Fruit fly (Drosophila melanogaster) whole organism, embryonic: Measurements from ENCODE around the gene CAH9.

Source experiments
- Aef1 ChIP-seq: fragments of 200-800 bp; sonication (Bioruptor generic); IDR thresholded peaks from 3 replicates; pipeline ENCODE4 v1.3.6; 2022; ENCODE audit warnings: missing biosample characterization, missing genetic modification characterization
- Antp ChIP-seq: fragments of 200-800 bp; sonication (Bioruptor generic); optimal IDR thresholded peaks from 3 replicates; lab custom pipeline; 2016; ENCODE audit warnings: missing biosample characterization, missing genetic modification characterization
- BEAF-32 ChIP-seq: fragments of 200-800 bp; sonication (Bioruptor generic); optimal IDR thresholded peaks from 3 replicates; lab custom pipeline; 2017; ENCODE audit warnings: missing biosample characterization, missing genetic modification characterization, mild to moderate bottlenecking, moderate library complexity, missing genetic modification reagents
- CG11695 ChIP-seq: fragments of 200-800 bp; sonication (Bioruptor generic); IDR thresholded peaks from 3 replicates; pipeline ENCODE4 v1.3.6; 2022; ENCODE audit warnings: missing biosample characterization, missing genetic modification characterization
- CG13123 ChIP-seq: fragments of 200-800 bp; sonication (Bioruptor generic); optimal IDR thresholded peaks from 2 replicates; lab custom pipeline; 2016; ENCODE audit warnings: missing biosample characterization, missing genetic modification characterization
- CG16813 ChIP-seq: fragments of 200-800 bp; sonication (Bioruptor generic); IDR thresholded peaks from 3 replicates; pipeline ENCODE4 v1.3.6; 2022; ENCODE audit warnings: missing biosample characterization, missing genetic modification characterization; ENCODE audit not compliant: partially characterized antibody
- CG17802 ChIP-seq: fragments of 200-800 bp; sonication (Bioruptor generic); optimal IDR thresholded peaks from 2 replicates; lab custom pipeline; 2018; ENCODE audit warnings: missing biosample characterization, mild to moderate bottlenecking, missing genetic modification characterization, moderate library complexity
- CG30431 ChIP-seq: fragments of 200-800 bp; sonication (Bioruptor generic); optimal IDR thresholded peaks from 2 replicates; lab custom pipeline; 2017; ENCODE audit warnings: missing biosample characterization, missing genetic modification characterization
- CG3065 ChIP-seq: fragments of 200-800 bp; sonication (Bioruptor generic); optimal IDR thresholded peaks from 2 replicates; lab custom pipeline; 2016; ENCODE audit warnings: missing biosample characterization, missing genetic modification characterization
- CG31224 ChIP-seq: fragments of 200-800 bp; sonication (Bioruptor generic); IDR thresholded peaks from 2 replicates; pipeline ENCODE4 v1.3.6; 2022; ENCODE audit warnings: missing biosample characterization, missing genetic modification characterization
- CG34376 ChIP-seq: fragments of 200-800 bp; sonication (Bioruptor generic); optimal IDR thresholded peaks from 2 replicates; lab custom pipeline; 2018; ENCODE audit warnings: missing biosample characterization, mild to moderate bottlenecking, missing genetic modification characterization
- CG4328 ChIP-seq: fragments of 200-800 bp; sonication (Bioruptor generic); optimal IDR thresholded peaks from 3 replicates; lab custom pipeline; 2017; ENCODE audit warnings: missing biosample characterization, missing genetic modification reagents, missing genetic modification characterization
- CG6791 ChIP-seq: fragments of 200-800 bp; sonication (Bioruptor generic); IDR thresholded peaks from 3 replicates; pipeline ENCODE4 v1.3.6; 2022; ENCODE audit warnings: missing biosample characterization, missing genetic modification characterization; ENCODE audit not compliant: partially characterized antibody
- Camta ChIP-seq: fragments of 200-800 bp; sonication (Bioruptor generic); optimal IDR thresholded peaks from 2 replicates; lab custom pipeline; 2016; ENCODE audit warnings: missing biosample characterization, missing genetic modification characterization
- Dek ChIP-seq: fragments of 200-800 bp; sonication (Bioruptor generic); optimal IDR thresholded peaks from 3 replicates; lab custom pipeline; 2019; ENCODE audit warnings: missing biosample characterization, mild to moderate bottlenecking, missing genetic modification characterization, moderate library complexity
- Fer2 ChIP-seq: fragments of 200-800 bp; sonication (Bioruptor generic); optimal IDR thresholded peaks from 2 replicates; lab custom pipeline; 2018; ENCODE audit warnings: missing biosample characterization, mild to moderate bottlenecking, missing genetic modification characterization, moderate library complexity
- GATAe ChIP-seq: fragments of 200-800 bp; sonication (Bioruptor generic); conservative IDR thresholded peaks from 2 replicates; pipeline ENCODE4 v1.3.6; 2022; ENCODE audit warnings: missing biosample characterization, missing genetic modification characterization
- H15 ChIP-seq: fragments of 200-800 bp; sonication (Bioruptor generic); IDR thresholded peaks from 3 replicates; pipeline ENCODE4 v1.3.6; 2022; ENCODE audit warnings: missing biosample characterization, missing genetic modification characterization
- HmgD ChIP-seq: fragments of 200-800 bp; sonication (Bioruptor generic); optimal IDR thresholded peaks from 3 replicates; lab custom pipeline; 2016; ENCODE audit warnings: missing biosample characterization, missing genetic modification characterization
- Hr39 ChIP-seq: fragments of >200 bp; optimal IDR thresholded peaks from 2 replicates; lab custom pipeline; 2017
- NC2α ChIP-seq: fragments of 200-800 bp; sonication (Bioruptor generic); optimal IDR thresholded peaks from 2 replicates; lab custom pipeline; 2016; ENCODE audit warnings: missing biosample characterization, missing genetic modification characterization
- NfI ChIP-seq: fragments of 200-800 bp; sonication (Bioruptor generic); optimal IDR thresholded peaks from 3 replicates; lab custom pipeline; 2018; ENCODE audit warnings: missing biosample characterization, mild to moderate bottlenecking, missing genetic modification characterization, moderate library complexity
- Pdp1 ChIP-seq, 2 experiments: fragments of 200-800 bp; sonication (Bioruptor generic); optimal IDR thresholded peaks; 3 replicates each; lab custom pipeline; 2016; ENCODE audit warnings: missing biosample characterization in 2 of 2, missing genetic modification characterization in 2 of 2, mild to moderate bottlenecking in 1 of 2, moderate library complexity in 1 of 2
- Side ChIP-seq: fragments of 200-800 bp; sonication (Bioruptor generic); optimal IDR thresholded peaks from 2 replicates; lab custom pipeline; 2016; ENCODE audit warnings: missing biosample characterization, missing genetic modification characterization
- Trl ChIP-seq, 3 experiments: fragments of >200 bp in 2 of 3; fragments of 200-800 bp in 1 of 3; sonication (Bioruptor generic) in 1 of 3; optimal IDR thresholded peaks; 2 replicates in 1 of 3; 3 replicates in 2 of 3; lab custom pipeline; 2016 to 2017; ENCODE audit warnings: missing biosample characterization in 1 of 3, missing genetic modification characterization in 1 of 3
- al ChIP-seq: fragments of 200-800 bp; sonication (Bioruptor generic); IDR thresholded peaks from 2 replicates; pipeline ENCODE4 v1.3.6; 2022; ENCODE audit warnings: missing biosample characterization, missing genetic modification characterization
- az2 ChIP-seq: fragments of 200-800 bp; sonication (Bioruptor generic); optimal IDR thresholded peaks from 3 replicates; lab custom pipeline; 2016; ENCODE audit warnings: missing biosample characterization, missing genetic modification characterization
- chinmo ChIP-seq: fragments of 200-800 bp; sonication (Bioruptor generic); IDR thresholded peaks from 4 replicates; pipeline ENCODE4 v1.3.6; 2022; ENCODE audit warnings: missing biosample characterization, missing genetic modification characterization; ENCODE audit not compliant: partially characterized antibody
- crc ChIP-seq: fragments of 200-800 bp; sonication (Bioruptor generic); optimal IDR thresholded peaks from 2 replicates; lab custom pipeline; 2016; ENCODE audit warnings: missing biosample characterization, missing genetic modification characterization
- disco-r ChIP-seq: fragments of 200-800 bp; sonication (Bioruptor generic); optimal IDR thresholded peaks from 2 replicates; lab custom pipeline; 2016; ENCODE audit warnings: missing biosample characterization, missing genetic modification characterization
- emc ChIP-seq: fragments of 200-800 bp; sonication (Bioruptor generic); optimal IDR thresholded peaks from 2 replicates; lab custom pipeline; 2016; ENCODE audit warnings: missing biosample characterization, missing genetic modification characterization
- exex ChIP-seq: fragments of 200-800 bp; sonication (Bioruptor generic); optimal IDR thresholded peaks from 4 replicates; lab custom pipeline; 2018; ENCODE audit warnings: missing biosample characterization, mild to moderate bottlenecking, missing genetic modification characterization, moderate library complexity
- gcm ChIP-seq: fragments of 200-800 bp; sonication (Bioruptor generic); optimal IDR thresholded peaks from 2 replicates; lab custom pipeline; 2019; ENCODE audit warnings: missing biosample characterization, mild to moderate bottlenecking, missing genetic modification characterization, moderate library complexity
- gcm2 ChIP-seq: fragments of 200-800 bp; sonication (Bioruptor generic); optimal IDR thresholded peaks from 2 replicates; lab custom pipeline; 2016; ENCODE audit warnings: missing biosample characterization, missing genetic modification characterization
- grn ChIP-seq: fragments of 200-800 bp; sonication (Bioruptor generic); optimal IDR thresholded peaks from 3 replicates; lab custom pipeline; 2017; ENCODE audit warnings: missing biosample characterization, missing genetic modification characterization
- her ChIP-seq: fragments of 200-800 bp; sonication (Bioruptor generic); optimal IDR thresholded peaks from 2 replicates; lab custom pipeline; 2016; ENCODE audit warnings: missing biosample characterization, missing genetic modification characterization
- lab ChIP-seq: fragments of 200-800 bp; sonication (Bioruptor generic); optimal IDR thresholded peaks from 3 replicates; lab custom pipeline; 2017; ENCODE audit warnings: missing biosample characterization, missing genetic modification characterization, mild to moderate bottlenecking, moderate library complexity, missing genetic modification reagents
- lilli ChIP-seq: fragments of 200-800 bp; sonication (Bioruptor generic); optimal IDR thresholded peaks from 3 replicates; lab custom pipeline; 2016; ENCODE audit warnings: missing biosample characterization, missing genetic modification characterization
- nerfin-1 ChIP-seq: fragments of 200-800 bp; sonication (Bioruptor generic); optimal IDR thresholded peaks from 3 replicates; lab custom pipeline; 2019; ENCODE audit warnings: missing biosample characterization, mild to moderate bottlenecking, missing genetic modification characterization, moderate library complexity
- so ChIP-seq: fragments of 200-800 bp; sonication (Bioruptor generic); IDR thresholded peaks from 3 replicates; pipeline ENCODE4 v1.3.6; 2022; ENCODE audit warnings: missing biosample characterization, missing genetic modification characterization
- ssp ChIP-seq: fragments of 200-800 bp; sonication (Bioruptor generic); IDR thresholded peaks from 2 replicates; pipeline ENCODE4 v1.3.6; 2022; ENCODE audit warnings: missing biosample characterization, missing genetic modification characterization
- zfh2 ChIP-seq: fragments of 200-800 bp; sonication (Bioruptor generic); optimal IDR thresholded peaks from 2 replicates; lab custom pipeline; 2016; ENCODE audit warnings: missing biosample characterization, missing genetic modification characterization

Gene CAH9

dm6 chr3R:27111784-27112602 is 6.0 kb upstream of the CAH9 start, which contains the start of the genes gb and CG5815 (continued):
- TF ChIP-seq CG31224 (GFP tag; lab: Robert Waterston, UW) (peak; percentile 87), CG3065 (GFP tag; lab: Kevin White, UChicago) (peak; percentile 67), her (peak; percentile 15), al (GFP tag; lab: Robert Waterston, UW) (peak; percentile 93), ssp (peak; percentile 83), CG34376 (GFP tag; lab: Kevin White, UChicago) (peak; percentile 83), BEAF-32 (GFP tag; lab: Kevin White, UChicago) (peak; percentile 92), lilli (GFP tag; lab: Kevin White, UChicago) (peak; percentile 96), NfI (GFP tag; lab: Kevin White, UChicago) (peak; percentile 92), Aef1 (GFP tag; lab: Robert Waterston, UW) (peak; percentile 91), CG30431 (GFP tag; lab: Kevin White, UChicago) (peak; percentile 89), disco-r (GFP tag; lab: Kevin White, UChicago) (peak; percentile 38), gcm2 (GFP tag; lab: Kevin White, UChicago) (peak; percentile 71), nerfin-1 (tag; lab: Kevin White, UChicago) (peak; percentile 79), CG17802 (tag; lab: Kevin White, UChicago) (peak; percentile 75), Camta (peak; percentile 73), emc (peak; percentile 65), NC2α (GFP tag; lab: Kevin White, UChicago) (peak; percentile 2), CG11695 (GFP tag; lab: Robert Waterston, UW) (peak; percentile 90), CG13123 (GFP tag; lab: Kevin White, UChicago) (peak; percentile 83), Antp (peak; percentile 51), Fer2 (tag; lab: Kevin White, UChicago) (peak; percentile 87), Hr39 (lab: Kevin White, UChicago) (no peak)

- TF ChIP-seq CG4328 (GFP tag; lab: Kevin White, UChicago) (no peak), HmgD (GFP tag; lab: Kevin White, UChicago) (no peak), Dek (tag; lab: Kevin White, UChicago) (no peak), crc (GFP tag; lab: Kevin White, UChicago) (no peak), Side (GFP tag; lab: Kevin White, UChicago) (no peak), Trl (optimal IDR thresholded peaks at IDR 0.05; lab: Kevin White, UChicago) (no peak), Trl (GFP tag; optimal IDR thresholded peaks at IDR 0.05; lab: Kevin White, UChicago) (no peak), CG16813 (GFP tag; lab: Robert Waterston, UW) (no peak), zfh2 (GFP tag; lab: Kevin White, UChicago) (no peak), az2 (GFP tag; lab: Kevin White, UChicago) (no peak), Pdp1 (GFP tag; optimal IDR thresholded peaks at IDR 0.05; lab: Kevin White, UChicago) (peak in 1 of 2 experiments; percentile 51), gcm (peak; percentile 74)
Observed at dm6 chr3R:27109458-27109857, 3.5 kb upstream of the CAH9 start.

- TF ChIP-seq grn (GFP tag; lab: Kevin White, UChicago) (peak; percentile 80), lab (GFP tag; lab: Kevin White, UChicago) (peak; percentile 60), GATAe (GFP tag; lab: Robert Waterston, UW) (0 out of 2 replicates have a peak, but pooled peaks have one; percentile 25), exex (tag; lab: Kevin White, UChicago) (peak; percentile 31), so (GFP tag; lab: Robert Waterston, UW) (no peak), H15 (GFP tag; lab: Robert Waterston, UW) (no peak), chinmo (GFP tag; lab: Robert Waterston, UW) (0 out of 4 replicates have a peak, but pooled peaks have one; percentile 41), CG6791 (no peak)
Observed at dm6 chr3R:27108111-27108510, 2.1 kb upstream of the CAH9 start.
